Worm (Caenorhabditis elegans) whole organism, L1 larva: ENCODE data around the gene C25G4.8.
"Not testable (repeated sequence)": the region's sequence is repeated elsewhere in the genome, so short reads cannot be mapped to it uniquely, and the experiment has no call there.

Experiments used
- C34B4.2 ChIP-seq: sonication (generic microtip); optimal IDR thresholded peaks from 2 replicates; lab custom pipeline; 2017; ENCODE audit warnings: mild to moderate bottlenecking, missing genetic modification characterization, missing compliant biosample characterization
- F16B12.6 ChIP-seq: fragments of 150-350 bp; optimal IDR thresholded peaks from 2 replicates; lab custom pipeline; 2014; ENCODE audit warnings: missing biosample characterization, missing genetic modification characterization
- Y116A8C.19 ChIP-seq: sonication (generic microtip); optimal IDR thresholded peaks from 2 replicates; lab custom pipeline; 2016; ENCODE audit warnings: missing compliant biosample characterization, missing genetic modification characterization, borderline replicate concordance
- aha-1 ChIP-seq: fragments of 150-350 bp; optimal IDR thresholded peaks from 2 replicates; lab custom pipeline; 2014; ENCODE audit warnings: missing biosample characterization, missing genetic modification characterization
- alr-1 ChIP-seq: fragments of 200-800 bp; sonication (Bioruptor generic); optimal IDR thresholded peaks from 2 replicates; lab custom pipeline; 2018; ENCODE audit warnings: borderline replicate concordance, mild to moderate bottlenecking, missing genetic modification characterization, missing compliant biosample characterization
- ama-1 ChIP-seq: fragments of 150-350 bp; optimal IDR thresholded peaks from 2 replicates; lab custom pipeline; 2014
- blmp-1 ChIP-seq: fragments of 150-350 bp; optimal IDR thresholded peaks from 2 replicates; lab custom pipeline; 2014; ENCODE audit warnings: missing biosample characterization, missing genetic modification characterization
- ceh-8 ChIP-seq: fragments of 200-800 bp; sonication (Bioruptor generic); optimal IDR thresholded peaks from 2 replicates; lab custom pipeline; 2018; ENCODE audit warnings: mild to moderate bottlenecking, missing genetic modification characterization, moderate library complexity, missing compliant biosample characterization
- ceh-82 ChIP-seq, 3 experiments: fragments of 150-350 bp in 1 of 3; sonication (generic microtip) in 2 of 3; optimal IDR thresholded peaks; 2 replicates each; lab custom pipeline; 2014 to 2017; ENCODE audit warnings: missing biosample characterization in 3 of 3, missing genetic modification characterization in 3 of 3
- ceh-88 ChIP-seq: fragments of 200-800 bp; sonication (Bioruptor generic); IDR thresholded peaks from 2 replicates; pipeline ENCODE4 v1.3.6; 2022; ENCODE audit warnings: missing genetic modification characterization, missing compliant biosample characterization
- ceh-90 ChIP-seq: sonication (generic microtip); optimal IDR thresholded peaks from 2 replicates; lab custom pipeline; 2016; ENCODE audit warnings: missing genetic modification characterization, missing compliant biosample characterization
- efl-1 ChIP-seq, 4 experiments: fragments of 150-350 bp; optimal IDR thresholded peaks in 3 of 4; peaks in 1 of 4; 1 replicate in 1 of 4; 2 replicates in 3 of 4; lab custom pipeline; 2014; ENCODE audit warnings: missing biosample characterization in 2 of 4, missing genetic modification characterization in 2 of 4, missing genetic modification reagents in 2 of 4
- egl-27 ChIP-seq, 2 experiments: fragments of 150-350 bp in 1 of 2; sonication (generic microtip); optimal IDR thresholded peaks; 3 replicates each; lab custom pipeline; 2017 to 2018; ENCODE audit warnings: missing biosample characterization in 2 of 2, missing genetic modification characterization in 2 of 2, missing genetic modification reagents in 2 of 2
- fkh-10 ChIP-seq: sonication (generic microtip); optimal IDR thresholded peaks from 2 replicates; lab custom pipeline; 2017; ENCODE audit warnings: missing biosample characterization, missing genetic modification reagents, missing genetic modification characterization
- fos-1 ChIP-seq: fragments of 150-350 bp; optimal IDR thresholded peaks from 2 replicates; lab custom pipeline; 2014; ENCODE audit warnings: missing biosample characterization, missing genetic modification characterization
- grh-1 ChIP-seq: fragments of 200-800 bp; sonication (Bioruptor generic); IDR thresholded peaks from 2 replicates; pipeline ENCODE4 v1.3.6; 2022; ENCODE audit warnings: missing genetic modification reagents, missing genetic modification characterization, missing compliant biosample characterization
- hlh-17 ChIP-seq: fragments of 200-800 bp; sonication (Bioruptor generic); optimal IDR thresholded peaks from 2 replicates; lab custom pipeline; 2018; ENCODE audit warnings: missing genetic modification characterization, mild to moderate bottlenecking, missing compliant biosample characterization, moderate library complexity, borderline replicate concordance
- hlh-4 ChIP-seq: sonication (generic microtip); optimal IDR thresholded peaks from 2 replicates; lab custom pipeline; 2016; ENCODE audit warnings: mild to moderate bottlenecking, missing genetic modification characterization, missing compliant biosample characterization
- irx-1 ChIP-seq: sonication (generic microtip); optimal IDR thresholded peaks from 2 replicates; lab custom pipeline; 2016; ENCODE audit warnings: missing genetic modification characterization, missing compliant biosample characterization
- jun-1 ChIP-seq: fragments of 150-350 bp; optimal IDR thresholded peaks from 2 replicates; lab custom pipeline; 2014; ENCODE audit warnings: missing biosample characterization, missing genetic modification reagents, missing genetic modification characterization
- lin-13 ChIP-seq: fragments of 150-350 bp; optimal IDR thresholded peaks from 2 replicates; lab custom pipeline; 2014; ENCODE audit warnings: missing biosample characterization, missing genetic modification reagents, missing genetic modification characterization
- lin-39 ChIP-seq: fragments of 150-350 bp; optimal IDR thresholded peaks from 2 replicates; lab custom pipeline; 2014; ENCODE audit warnings: missing biosample characterization, missing genetic modification reagents, missing genetic modification characterization
- lsy-2 ChIP-seq, 2 experiments: fragments of 150-350 bp; optimal IDR thresholded peaks; 2 replicates each; lab custom pipeline; 2014; ENCODE audit warnings: missing biosample characterization in 2 of 2, missing genetic modification characterization in 2 of 2
- mab-9 ChIP-seq: fragments of 200-800 bp; sonication (Bioruptor generic); IDR thresholded peaks from 2 replicates; pipeline ENCODE4 v1.3.6; 2022; ENCODE audit warnings: missing genetic modification reagents, missing genetic modification characterization, missing compliant biosample characterization
- nhr-12 ChIP-seq: sonication (generic microtip); optimal IDR thresholded peaks from 2 replicates; lab custom pipeline; 2017; ENCODE audit warnings: missing biosample characterization, missing genetic modification characterization
- nhr-28 ChIP-seq: fragments of 150-350 bp; optimal IDR thresholded peaks from 2 replicates; lab custom pipeline; 2014; ENCODE audit warnings: missing biosample characterization, missing genetic modification characterization
- nhr-76 ChIP-seq: sonication (generic microtip); optimal IDR thresholded peaks from 2 replicates; lab custom pipeline; 2017; ENCODE audit warnings: missing biosample characterization, missing genetic modification characterization
- nhr-84 ChIP-seq: sonication (generic microtip); optimal IDR thresholded peaks from 2 replicates; lab custom pipeline; 2017; ENCODE audit warnings: missing biosample characterization, missing genetic modification characterization
- pag-3 ChIP-seq: sonication (generic microtip); optimal IDR thresholded peaks from 2 replicates; lab custom pipeline; 2017; ENCODE audit warnings: missing genetic modification characterization, mild to moderate bottlenecking, missing compliant biosample characterization, antibody characterized with exemption, borderline replicate concordance; ENCODE audit not compliant: insufficient read depth
- pqm-1 ChIP-seq: sonication (generic microtip); optimal IDR thresholded peaks from 3 replicates; lab custom pipeline; 2017; ENCODE audit warnings: missing biosample characterization, missing genetic modification characterization
- snu-23 ChIP-seq: sonication (generic microtip); optimal IDR thresholded peaks from 2 replicates; lab custom pipeline; 2016; ENCODE audit warnings: missing genetic modification characterization, missing compliant biosample characterization
- unc-130 ChIP-seq: fragments of 150-350 bp; optimal IDR thresholded peaks from 2 replicates; lab custom pipeline; 2017; ENCODE audit warnings: missing biosample characterization, missing genetic modification characterization, inconsistent platforms
- ztf-11 ChIP-seq, 2 experiments: sonication (generic microtip); optimal IDR thresholded peaks; 2 replicates each; lab custom pipeline; 2016 to 2017; ENCODE audit warnings: missing genetic modification characterization in 2 of 2, missing biosample characterization in 1 of 2, missing compliant biosample characterization in 1 of 2

C25G4.8 gene

ce11 chrIV:12487194-12487593 is 23.9 kb upstream of the C25G4.8 start, which contains the start of gene sru-26:
TSS of gene sru-26 (plus strand) at chrIV:12487494.
- TF ChIP-seq jun-1 (tag; lab: Kevin White, UChicago) (no peak), grh-1 (no peak), ceh-8 (GFP tag; lab: Kevin White, UChicago) (no peak), ceh-82 (tag; optimal IDR thresholded peaks at IDR 0.05; lab: Kevin White, UChicago) (no peak), ceh-88 (GFP tag; lab: Robert Waterston, UW) (no peak), hlh-4 (tag; lab: Kevin White, UChicago) (no peak), F16B12.6 (tag; lab: Kevin White, UChicago) (no peak), lin-13 (GFP tag; lab: Kevin White, UChicago) (no peak), nhr-28 (no peak), blmp-1 (tag; lab: Kevin White, UChicago) (no peak), lin-39 (tag; lab: Kevin White, UChicago) (no peak), ztf-11 (tag; optimal IDR thresholded peaks at IDR 0.05; lab: Kevin White, UChicago) (no peak)

ce11 chrIV:12484479-12484878 is 21.2 kb upstream of the C25G4.8 start, which contains the start of gene T04A11.4:
TSS of gene T04A11.4 (minus strand) at chrIV:12484579.
- TF ChIP-seq hlh-17; nhr-84 (tag; lab: Kevin White, UChicago); C34B4.2 (tag; lab: Kevin White, UChicago): not testable (repeated sequence)

DNA sequence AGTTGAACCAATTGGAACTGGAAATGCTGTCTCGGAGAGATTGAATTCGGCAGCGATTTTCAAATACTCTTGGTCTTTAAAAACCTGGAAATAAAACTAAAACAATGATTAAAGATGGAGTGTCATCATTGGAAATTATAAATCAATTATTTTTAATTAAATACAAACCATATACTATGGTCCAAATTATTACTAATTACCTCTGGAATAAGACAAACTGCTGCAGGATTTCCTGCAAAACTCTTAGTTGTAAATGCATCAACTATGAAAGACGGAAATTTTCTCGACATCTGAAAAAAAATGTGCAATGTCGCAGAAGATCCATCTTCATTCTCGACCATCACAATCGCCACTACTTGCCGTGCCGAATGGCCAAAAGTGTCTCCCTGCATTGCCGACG is 15.4 kb upstream of the C25G4.8 start, which contains the start of gene igdb-1:
Gene igdb-1 (plus strand): TSS at position 301 of the 400 bp plus-strand sequence.
- not testable (repeated sequence) for TF ChIP-seq ama-1 (lab: Kevin White, UChicago); lsy-2 (tag; optimal IDR thresholded peaks at IDR 0.05; lab: Kevin White, UChicago); nhr-76

ce11 chrIV:12476942-12477341 is 13.7 kb upstream of the C25G4.8 start, which contains the start of gene T04A11.1:
TSS of gene T04A11.1 (minus strand) at chrIV:12477042.
- TF ChIP-seq blmp-1, aha-1, irx-1 (tag; lab: Kevin White, UChicago): not testable (repeated sequence)

DNA sequence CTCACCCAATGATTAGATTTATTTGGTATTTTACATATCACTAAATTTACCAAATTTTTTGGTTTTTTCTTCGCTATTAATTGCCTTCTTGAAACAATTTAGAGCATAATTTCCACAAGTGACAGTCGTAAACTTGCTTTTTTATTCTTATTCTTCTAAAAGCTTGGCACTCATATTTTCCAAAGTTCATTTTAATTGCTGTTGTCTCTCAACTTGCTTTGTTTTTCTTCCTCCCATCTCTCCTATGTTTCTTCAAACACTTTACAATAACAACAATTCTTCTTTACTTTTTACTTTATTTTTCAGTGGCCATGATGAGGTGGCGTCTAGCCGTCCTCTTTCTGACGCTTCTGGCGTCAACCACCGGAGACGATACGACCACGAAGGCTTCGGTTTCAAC is 5.1 kb upstream of the C25G4.8 start, which contains the start of gene igdb-2:
Gene igdb-2 (plus strand): TSS at position 301 of the 400 bp plus-strand sequence.
- TF ChIP-seq nhr-12 (tag; lab: Kevin White, UChicago) (no peak), egl-27 (tag; optimal IDR thresholded peaks at IDR 0.05; lab: Kevin White, UChicago) (no peak), snu-23 (GFP tag; lab: Kevin White, UChicago) (no peak), mab-9 (GFP tag; lab: Robert Waterston, UW) (no peak), ceh-90 (tag; lab: Kevin White, UChicago) (no peak), alr-1 (tag; lab: Kevin White, UChicago) (no peak), pqm-1 (tag; lab: Kevin White, UChicago) (no peak), unc-130 (tag; lab: Kevin White, UChicago) (no peak), lsy-2 (tag; optimal IDR thresholded peaks at IDR 0.05; lab: Kevin White, UChicago) (no peak), efl-1 (optimal IDR thresholded peaks at IDR 0.05; lab: Kevin White, UChicago) (no peak), efl-1 (GFP tag; optimal IDR thresholded peaks at IDR 0.05 in 1 of 2; lab: Kevin White, UChicago) (no peak), fos-1 (tag; lab: Kevin White, UChicago) (no peak), fkh-10 (GFP tag; lab: Kevin White, UChicago) (no peak), pag-3 (tag; lab: Kevin White, UChicago) (no peak), Y116A8C.19 (no peak), C34B4.2 (tag; lab: Kevin White, UChicago) (no peak)
